Fruit fly (Drosophila melanogaster): ENCODE results near the gene Sgs3.

Sgs3 gene

DNA sequence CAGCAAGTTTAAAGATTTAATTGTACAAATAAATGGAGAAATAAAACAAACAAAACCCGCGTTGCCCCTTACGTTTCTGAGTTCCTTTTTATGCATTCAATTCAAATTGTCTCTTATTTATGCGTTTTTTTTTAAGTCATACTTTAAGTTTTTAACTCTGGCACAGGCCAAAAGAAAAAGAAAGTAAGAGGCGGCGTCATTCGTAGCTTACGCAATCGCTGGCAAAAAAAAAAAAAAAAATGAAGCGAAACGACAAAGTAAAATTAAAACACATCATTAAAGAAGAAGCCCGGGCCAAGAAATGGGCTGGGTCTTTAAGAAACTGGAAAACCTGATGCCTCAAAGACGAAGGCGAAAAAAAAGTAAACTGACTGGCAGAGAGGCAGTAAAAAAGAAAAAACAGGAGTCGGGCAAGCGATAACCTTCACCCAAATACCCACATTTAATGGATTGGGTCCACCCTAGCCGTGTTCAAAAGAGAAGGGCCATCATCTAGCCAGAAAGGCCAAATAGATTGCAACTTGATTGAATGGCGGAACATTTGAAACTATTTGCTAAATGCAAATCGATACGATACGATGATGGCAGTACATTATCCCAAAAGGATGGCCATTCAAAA lies 31.8 kb downstream of the Sgs3 start (continued):
- TF ChIP-seq CG11247 (GFP tag; IDR thresholded peaks at IDR 0.05) (0 out of 2 replicates have a peak, but pooled peaks have one; percentile 30), CG43689 (GFP tag; IDR thresholded peaks at IDR 0.05) (no peak), HLH3B (GFP tag; IDR thresholded peaks at IDR 0.05) (0 out of 2 replicates have a peak, but pooled peaks have one; percentile 15), CG9876 (GFP tag; optimal IDR thresholded peaks at IDR 0.05) (no peak), CG9727 (GFP tag; optimal IDR thresholded peaks at IDR 0.05) (no peak), CG18599 (GFP tag; optimal IDR thresholded peaks at IDR 0.05) (no peak), CG11504 (tag; optimal IDR thresholded peaks at IDR 0.05) (no peak), CG3838 (GFP tag; optimal IDR thresholded peaks at IDR 0.05) (no peak), CG11093 (GFP tag; IDR thresholded peaks at IDR 0.05) (no peak), fd102C (GFP tag; optimal IDR thresholded peaks at IDR 0.05) (no peak), zen2 (GFP tag; IDR thresholded peaks at IDR 0.05; ENCODE audit: partially characterized antibody) (no peak), CG8281 (tag; optimal IDR thresholded peaks at IDR 0.05) (no peak), CG10274 (GFP tag; optimal IDR thresholded peaks at IDR 0.05) (no peak), tio (GFP tag; optimal IDR thresholded peaks at IDR 0.05) (peak; percentile 4), Atf3 (GFP tag; optimal IDR thresholded peaks at IDR 0.05) (no peak)

DNA sequence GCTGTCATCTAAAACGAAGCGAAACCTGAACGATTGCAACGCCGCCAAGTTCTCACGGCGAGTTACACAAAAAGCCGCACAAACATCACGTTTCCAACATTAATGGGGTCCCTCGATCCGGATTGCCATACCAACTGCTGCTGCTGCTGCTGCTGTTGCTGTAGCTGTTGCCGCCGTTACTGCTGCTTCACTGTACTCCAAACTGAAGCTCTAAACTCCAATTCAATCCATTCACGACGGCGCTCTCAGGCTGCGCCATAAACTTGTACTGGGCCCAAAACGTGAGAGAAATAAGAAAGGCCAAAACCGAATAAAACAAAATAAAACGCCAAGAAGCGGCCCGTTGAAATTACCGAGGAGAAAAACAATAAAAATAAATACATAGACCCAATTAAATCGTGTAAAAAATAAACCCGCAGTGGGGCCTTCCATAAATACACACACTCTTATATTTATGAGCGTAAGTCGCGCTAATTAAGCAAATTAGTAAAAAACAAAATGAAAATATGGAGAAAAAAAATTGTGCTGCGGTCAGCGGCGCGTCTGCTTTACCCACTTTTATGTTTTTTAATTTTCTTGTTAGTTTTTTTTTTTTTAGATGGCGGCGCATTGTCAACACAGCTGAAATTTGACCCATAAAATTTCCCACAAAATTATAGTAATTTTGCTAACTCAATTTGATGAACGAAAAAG lies 35.4 kb downstream of the Sgs3 start:
- TF ChIP-seq Dek (tag; optimal IDR thresholded peaks at IDR 0.05) (no peak), sqz (GFP tag; optimal IDR thresholded peaks at IDR 0.05) (peak; percentile 29), Vsx1 (GFP tag; optimal IDR thresholded peaks at IDR 0.05) (peak; percentile 47), CG16815 (GFP tag; optimal IDR thresholded peaks at IDR 0.05) (no peak), grau (tag; optimal IDR thresholded peaks at IDR 0.05) (peak; percentile 71), CG9876 (GFP tag; optimal IDR thresholded peaks at IDR 0.05) (no peak), kni (GFP tag; optimal IDR thresholded peaks at IDR 0.05) (peak; percentile 77), chinmo (GFP tag; IDR thresholded peaks at IDR 0.05; ENCODE audit: partially characterized antibody) (0 out of 4 replicates have a peak, but pooled peaks have one; percentile 39)

DNA sequence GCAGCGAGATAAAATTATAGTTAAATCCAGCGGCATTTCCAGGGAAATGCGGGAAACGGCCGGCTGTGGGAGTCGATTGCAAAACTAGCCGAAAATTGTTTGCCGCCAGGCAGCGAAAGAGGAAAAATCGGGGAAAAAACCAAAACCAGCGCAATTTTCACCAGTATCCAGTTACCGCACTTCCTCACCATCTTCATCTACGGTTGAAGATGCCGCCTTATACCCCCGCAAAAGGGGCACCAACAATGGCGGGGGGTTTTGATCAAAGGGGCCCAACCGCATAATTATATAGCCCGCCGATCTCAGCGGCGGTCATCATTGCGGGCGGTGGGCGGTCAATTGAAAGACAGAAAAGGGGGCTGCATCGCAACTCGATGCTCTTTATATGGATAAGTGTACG lies 36.0 kb downstream of the Sgs3 start:
- no peak for TF ChIP-seq cwo (GFP tag; optimal IDR thresholded peaks at IDR 0.05)
- no peak for TF ChIP-seq Oaz (GFP tag; IDR thresholded peaks at IDR 0.05)
- TF ChIP-seq CG7745 (tag; optimal IDR thresholded peaks at IDR 0.05) = no peak
- TF ChIP-seq NFAT (GFP tag; IDR thresholded peaks at IDR 0.05) = no peak
- TF ChIP-seq Ets65A (GFP tag) = peak; percentile 52
- no peak for TF ChIP-seq zf30C (GFP tag; optimal IDR thresholded peaks at IDR 0.05)
- TF ChIP-seq Meics (GFP tag; optimal IDR thresholded peaks at IDR 0.05) = no peak
- no peak for TF ChIP-seq zen (tag; optimal IDR thresholded peaks at IDR 0.05)
- TF ChIP-seq pfk (GFP tag; optimal IDR thresholded peaks at IDR 0.05) = no peak
- no peak for TF ChIP-seq kah (GFP tag; optimal IDR thresholded peaks at IDR 0.05)
- no peak for TF ChIP-seq sug (tag; optimal IDR thresholded peaks at IDR 0.05)
- no peak for TF ChIP-seq CG11247 (GFP tag; IDR thresholded peaks at IDR 0.05)
- no peak for TF ChIP-seq CG2678 (tag; optimal IDR thresholded peaks at IDR 0.05)
- no peak for TF ChIP-seq Nf-YC (tag; optimal IDR thresholded peaks at IDR 0.05)
- no peak for TF ChIP-seq CG18619 (GFP tag; optimal IDR thresholded peaks at IDR 0.05)
- TF ChIP-seq HmgD (GFP tag; optimal IDR thresholded peaks at IDR 0.05) = no peak
- TF ChIP-seq amos (GFP tag; IDR thresholded peaks at IDR 0.05; ENCODE audit: partially characterized antibody) = no peak
- TF ChIP-seq Ada2b (GFP tag; IDR thresholded peaks at IDR 0.05) = no peak
- TF ChIP-seq D (optimal IDR thresholded peaks at IDR 0.05) = no peak
- TF ChIP-seq D (GFP tag; optimal IDR thresholded peaks at IDR 0.05) = no peak
- TF ChIP-seq CG3995 (GFP tag; optimal IDR thresholded peaks at IDR 0.05) = no peak
- TF ChIP-seq ap (GFP tag; IDR thresholded peaks at IDR 0.05) = no peak
- no peak for TF ChIP-seq Lhr (GFP tag; optimal IDR thresholded peaks at IDR 0.05)
- no peak for TF ChIP-seq ac (GFP tag; optimal IDR thresholded peaks at IDR 0.05)
- TF ChIP-seq CG2129 (GFP tag; IDR thresholded peaks at IDR 0.05; ENCODE audit: partially characterized antibody) = no peak
- peak; percentile 16 for TF ChIP-seq Med (GFP tag)

Data from whole organism, embryonic.